Worm (Caenorhabditis elegans) whole organism, L4 larva: ENCODE results near the gene C17G10.1.
A peak's percentile ranks its signal among the peaks of the same experiment; 100 is the strongest.

ENCODE experiments used
- F44E2.7 ChIP-seq: fragments of 200-800 bp; sonication (Bioruptor generic); IDR thresholded peaks from 2 replicates; pipeline ENCODE4 v2.1.2; 2022; ENCODE audit warnings: missing genetic modification characterization, missing compliant biosample characterization
- T20F7.1 ChIP-seq: fragments of 200-800 bp; sonication (Bioruptor generic); optimal IDR thresholded peaks from 2 replicates; lab custom pipeline; 2018; ENCODE audit warnings: mild to moderate bottlenecking, missing genetic modification characterization, missing compliant biosample characterization
- Y48G9A.11 ChIP-seq: fragments of 200-800 bp; sonication (Bioruptor generic); IDR thresholded peaks from 2 replicates; pipeline ENCODE4 v1.3.6; 2022; ENCODE audit warnings: missing genetic modification reagents, missing genetic modification characterization, missing compliant biosample characterization
- ceh-82 ChIP-seq: sonication (generic microtip); optimal IDR thresholded peaks from 2 replicates; lab custom pipeline; 2017; ENCODE audit warnings: missing biosample characterization, missing genetic modification characterization
- ctbp-1 ChIP-seq: fragments of 200-800 bp; sonication (Bioruptor generic); IDR thresholded peaks from 2 replicates; pipeline ENCODE4 v1.3.6; 2022; ENCODE audit warnings: missing genetic modification reagents, missing genetic modification characterization, missing compliant biosample characterization
- daf-16 ChIP-seq, 3 experiments: sonication (generic microtip); optimal IDR thresholded peaks; 2 replicates each; lab custom pipeline; 2016 to 2017; ENCODE audit warnings: missing genetic modification characterization in 3 of 3, missing genetic modification reagents in 3 of 3, mild to moderate bottlenecking in 2 of 3, missing compliant biosample characterization in 2 of 3, missing biosample characterization in 1 of 3, moderate library complexity in 1 of 3
- dpl-1 ChIP-seq: fragments of 150-350 bp; optimal IDR thresholded peaks from 2 replicates; lab custom pipeline; 2014; ENCODE audit warnings: missing biosample characterization, missing genetic modification reagents, missing genetic modification characterization
- dve-1 ChIP-seq: sonication (generic microtip); optimal IDR thresholded peaks from 2 replicates; lab custom pipeline; 2017; ENCODE audit warnings: antibody characterized with exemption, mild to moderate bottlenecking, missing genetic modification characterization, missing compliant biosample characterization; ENCODE audit not compliant: insufficient read depth
- egl-43 ChIP-seq: fragments of 200-800 bp; sonication (Bioruptor generic); IDR thresholded peaks from 2 replicates; pipeline ENCODE4 v1.3.6; 2022; ENCODE audit warnings: missing genetic modification reagents, missing genetic modification characterization, missing compliant biosample characterization
- hif-1 ChIP-seq, 2 experiments: sonication (generic microtip); optimal IDR thresholded peaks; 2 replicates each; lab custom pipeline; 2016 to 2017; ENCODE audit warnings: missing compliant biosample characterization in 2 of 2, missing genetic modification characterization in 2 of 2, missing genetic modification reagents in 2 of 2, missing genotype in 2 of 2, mild to moderate bottlenecking in 1 of 2
- hlh-30 ChIP-seq: sonication (generic microtip); optimal IDR thresholded peaks from 2 replicates; lab custom pipeline; 2017; ENCODE audit warnings: antibody characterized with exemption, mild to moderate bottlenecking, missing genetic modification characterization, missing compliant biosample characterization; ENCODE audit not compliant: insufficient read depth
- lim-7 ChIP-seq: fragments of 200-800 bp; sonication (Bioruptor generic); IDR thresholded peaks from 2 replicates; pipeline ENCODE4 v1.3.6; 2022; ENCODE audit warnings: missing genetic modification characterization, missing compliant biosample characterization
- lin-13 ChIP-seq: fragments of 150-350 bp; optimal IDR thresholded peaks from 2 replicates; lab custom pipeline; 2014; ENCODE audit warnings: missing biosample characterization, missing genetic modification reagents, missing genetic modification characterization
- lin-15B ChIP-seq: fragments of 150-350 bp; sonication (generic microtip); optimal IDR thresholded peaks from 3 replicates; lab custom pipeline; 2014; ENCODE audit warnings: missing biosample characterization, missing genetic modification characterization
- lin-38 ChIP-seq: fragments of 200-800 bp; sonication (Bioruptor generic); IDR thresholded peaks from 2 replicates; pipeline ENCODE4 v1.3.6; 2022; ENCODE audit warnings: missing genetic modification reagents, missing genetic modification characterization, missing compliant biosample characterization
- lsy-2 ChIP-seq, 2 experiments: fragments of 150-350 bp in 1 of 2; sonication (generic microtip) in 1 of 2; optimal IDR thresholded peaks; 2 replicates each; lab custom pipeline; 2014 to 2017; ENCODE audit warnings: missing biosample characterization in 2 of 2, missing genetic modification characterization in 2 of 2
- madf-5 ChIP-seq, 2 experiments: fragments of 200-800 bp; sonication (Bioruptor generic); IDR thresholded peaks; 2 replicates each; pipeline ENCODE4 v1.3.6; 2022; ENCODE audit warnings: missing compliant biosample characterization in 2 of 2, missing genetic modification characterization in 2 of 2
- madf-9 ChIP-seq: fragments of 200-800 bp; sonication (Bioruptor generic); conservative IDR thresholded peaks from 2 replicates; pipeline ENCODE4 v1.3.6; 2022; ENCODE audit warnings: missing genetic modification reagents, missing genetic modification characterization, missing compliant biosample characterization
- mdl-1 ChIP-seq, 2 experiments: fragments of 150-350 bp in 1 of 2; sonication (generic microtip) in 1 of 2; optimal IDR thresholded peaks; 2 replicates each; lab custom pipeline; 2014 to 2017; ENCODE audit warnings: missing biosample characterization in 2 of 2, missing genetic modification characterization in 2 of 2
- mep-1 ChIP-seq: fragments of 150-350 bp; sonication (generic microtip); optimal IDR thresholded peaks from 3 replicates; lab custom pipeline; 2014; ENCODE audit warnings: missing biosample characterization, missing genetic modification characterization
- mes-2 ChIP-seq: sonication (generic microtip); optimal IDR thresholded peaks from 2 replicates; lab custom pipeline; 2016; ENCODE audit warnings: missing genotype, mild to moderate bottlenecking, missing genetic modification characterization, missing compliant biosample characterization; ENCODE audit not compliant: poor library complexity, severe bottlenecking
- nhr-11 ChIP-seq: fragments of 150-350 bp; optimal IDR thresholded peaks from 2 replicates; lab custom pipeline; 2014; ENCODE audit warnings: missing biosample characterization, missing genetic modification characterization
- nhr-25 ChIP-seq: sonication (generic microtip); optimal IDR thresholded peaks from 2 replicates; lab custom pipeline; 2017; ENCODE audit warnings: missing genetic modification characterization, mild to moderate bottlenecking, missing compliant biosample characterization, antibody characterized with exemption, moderate library complexity, borderline replicate concordance; ENCODE audit not compliant: insufficient read depth
- nhr-28 ChIP-seq: fragments of 150-350 bp; optimal IDR thresholded peaks from 2 replicates; lab custom pipeline; 2014; ENCODE audit warnings: missing biosample characterization, missing genetic modification characterization
- nhr-48 ChIP-seq: sonication (generic microtip); optimal IDR thresholded peaks from 2 replicates; lab custom pipeline; 2016; ENCODE audit warnings: mild to moderate bottlenecking, missing genetic modification characterization, missing compliant biosample characterization
- nhr-6 ChIP-seq: fragments of 150-350 bp; optimal IDR thresholded peaks from 2 replicates; lab custom pipeline; 2014; ENCODE audit warnings: missing biosample characterization, missing genetic modification characterization
- nhr-76 ChIP-seq: fragments of 150-350 bp; optimal IDR thresholded peaks from 2 replicates; lab custom pipeline; 2014; ENCODE audit warnings: missing biosample characterization, missing genetic modification characterization
- nhr-77 ChIP-seq: fragments of 150-350 bp; optimal IDR thresholded peaks from 2 replicates; lab custom pipeline; 2014; ENCODE audit warnings: missing biosample characterization, missing genetic modification characterization
- rbr-2 ChIP-seq: sonication (generic microtip); optimal IDR thresholded peaks from 2 replicates; lab custom pipeline; 2016; ENCODE audit warnings: missing genotype, missing genetic modification characterization, missing compliant biosample characterization
- sdz-12 ChIP-seq: fragments of 200-800 bp; sonication (Bioruptor generic); optimal IDR thresholded peaks from 2 replicates; lab custom pipeline; 2018; ENCODE audit warnings: mild to moderate bottlenecking, missing genetic modification characterization, missing compliant biosample characterization
- snpc-1.2 ChIP-seq: fragments of 200-800 bp; sonication (Bioruptor generic); IDR thresholded peaks from 2 replicates; pipeline ENCODE4 v1.3.6; 2022; ENCODE audit warnings: missing genetic modification reagents, missing genetic modification characterization, missing compliant biosample characterization
- tag-97 ChIP-seq: fragments of 200-800 bp; sonication (Bioruptor generic); IDR thresholded peaks from 2 replicates; pipeline ENCODE4 v1.3.6; 2022; ENCODE audit warnings: missing genetic modification characterization, missing compliant biosample characterization
- unc-130 ChIP-seq: sonication (generic microtip); optimal IDR thresholded peaks from 2 replicates; lab custom pipeline; 2016; ENCODE audit warnings: missing genetic modification reagents, missing genetic modification characterization, missing compliant biosample characterization
- unc-62 ChIP-seq, 3 experiments: fragments of 150-350 bp in 1 of 3; sonication (generic microtip); optimal IDR thresholded peaks in 2 of 3; peaks in 1 of 3; 1 replicate in 1 of 3; 2 replicates in 2 of 3; lab custom pipeline; 2014 to 2017; ENCODE audit warnings: missing biosample characterization in 3 of 3, missing genetic modification characterization in 3 of 3, missing genetic modification reagents in 3 of 3, missing genotype in 1 of 3
- vab-7 ChIP-seq: fragments of 200-800 bp; sonication (Bioruptor generic); IDR thresholded peaks from 2 replicates; pipeline ENCODE4 v1.3.6; 2022; ENCODE audit warnings: missing genetic modification reagents, missing genetic modification characterization, missing compliant biosample characterization
- zfp-3 ChIP-seq: fragments of 200-800 bp; sonication (Bioruptor generic); conservative IDR thresholded peaks from 2 replicates; pipeline ENCODE4 v1.3.6; 2022; ENCODE audit warnings: missing genetic modification reagents, missing genetic modification characterization, missing compliant biosample characterization
- zip-2 ChIP-seq: fragments of 150-350 bp; optimal IDR thresholded peaks from 2 replicates; lab custom pipeline; 2014; ENCODE audit warnings: missing biosample characterization, missing genetic modification characterization

The C17G10.1 gene

DNA sequence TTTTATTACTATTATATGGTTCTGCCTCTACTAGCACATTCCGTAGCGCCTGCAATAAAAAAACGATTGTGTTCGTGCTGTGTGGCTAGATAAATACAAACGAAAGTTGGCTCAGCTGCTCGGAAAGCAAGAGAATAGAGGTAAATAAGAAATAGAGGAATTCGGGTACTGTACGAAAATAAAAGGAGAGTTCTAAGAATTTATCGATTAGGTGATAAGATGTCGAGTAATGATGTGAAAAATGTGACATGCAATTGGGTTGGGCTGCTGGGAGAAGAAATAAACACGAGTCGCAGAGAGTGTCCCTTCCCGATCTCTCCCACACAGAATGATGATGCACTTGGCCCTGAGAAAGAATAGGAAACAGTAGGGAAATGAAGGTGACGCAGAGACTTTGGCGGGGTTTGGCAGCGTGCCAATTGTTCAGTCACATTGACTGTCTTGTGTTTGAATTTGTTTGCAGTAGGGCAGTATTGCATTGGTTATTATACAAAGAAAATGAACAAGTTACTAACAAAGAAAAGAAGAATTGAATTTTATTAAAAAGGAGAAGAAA, 2.9 kb upstream of the C17G10.1 start, which contains the start of gene cdc-14 (continued):
- TF ChIP-seq T20F7.1 (peak; percentile 41), nhr-11 (peak; percentile 86), nhr-25 (tag; lab: Kevin White, UChicago) (peak; percentile 61), ctbp-1 (GFP tag; lab: Robert Waterston, UW) (0 out of 2 replicates have a peak, but pooled peaks have one; percentile 18), madf-9 (GFP tag; lab: Robert Waterston, UW) (no peak), vab-7 (GFP tag; lab: Robert Waterston, UW) (no peak), madf-5 (GFP tag; IDR thresholded peaks at IDR 0.05; lab: Robert Waterston, UW) (no peak), F44E2.7 (GFP tag; lab: Robert Waterston, UW) (no peak), snpc-1.2 (GFP tag; lab: Robert Waterston, UW) (no peak), lim-7 (GFP tag; lab: Robert Waterston, UW) (no peak), nhr-76 (no peak), sdz-12 (GFP tag; lab: Kevin White, UChicago) (no peak), tag-97 (GFP tag; lab: Robert Waterston, UW) (no peak), lin-13 (no peak), zfp-3 (GFP tag; lab: Robert Waterston, UW) (no peak)

DNA sequence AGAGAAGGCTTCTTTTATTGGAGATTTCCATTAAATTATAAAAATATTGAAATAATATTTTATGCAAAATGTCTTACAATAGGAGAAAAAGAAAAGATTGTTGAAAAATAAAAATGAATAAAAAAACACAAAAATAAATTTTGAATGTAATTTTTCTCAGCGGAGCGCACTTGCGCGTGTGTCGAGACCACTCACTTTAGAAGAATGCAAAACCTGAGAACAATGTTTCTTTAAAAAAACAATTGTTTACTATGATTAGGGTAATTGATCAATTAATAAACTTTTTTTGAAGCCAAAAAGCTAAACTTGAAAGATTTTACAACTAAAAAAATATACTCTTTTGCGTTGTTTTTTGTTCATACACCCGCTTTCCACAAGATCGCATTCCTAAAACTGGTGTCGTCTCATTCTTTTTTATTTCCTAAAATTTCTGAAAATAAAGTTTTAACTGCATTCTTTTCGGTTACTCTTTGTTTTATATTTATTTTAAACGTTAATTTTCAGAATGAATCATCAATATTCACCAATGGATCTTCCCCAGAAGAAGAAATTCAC, 2.1 kb upstream of the C17G10.1 start, which contains the start of gene ttc-4:
ttc-4 (plus strand) TSS at position 505 of the 555 bp plus-strand sequence.
- TF ChIP-seq nhr-6 (tag; lab: Kevin White, UChicago) (no peak), ceh-82 (tag; lab: Kevin White, UChicago) (no peak), unc-130 (peak; percentile 64), lin-13 (peak; percentile 31), egl-43 (GFP tag; lab: Robert Waterston, UW) (no peak), unc-62 (GFP tag; optimal IDR thresholded peaks at IDR 0.05 in 1 of 2; lab: Kevin White, UChicago) (peak in 1 of 2 experiments; percentile 21), unc-62 (tag; optimal IDR thresholded peaks at IDR 0.05; lab: Kevin White, UChicago) (no peak), hif-1 (tag; optimal IDR thresholded peaks at IDR 0.05; lab: Kevin White, UChicago) (peak in 1 of 2 experiments; percentile 82), zip-2 (tag; lab: Kevin White, UChicago) (no peak), lin-38 (peak; percentile 91), mes-2 (tag; lab: Kevin White, UChicago) (peak; percentile 77), nhr-11 (no peak), nhr-28 (tag; lab: Kevin White, UChicago) (peak; percentile 39), mdl-1 (tag; optimal IDR thresholded peaks at IDR 0.05; lab: Kevin White, UChicago) (peak in 1 of 2 experiments; percentile 0), mep-1 (tag; lab: Kevin White, UChicago) (peak; percentile 25), hlh-30 (tag; lab: Kevin White, UChicago) (peak; percentile 43), T20F7.1 (peak; percentile 25), lin-15B (tag; lab: Kevin White, UChicago) (no peak), lsy-2 (tag; optimal IDR thresholded peaks at IDR 0.05; lab: Kevin White, UChicago) (peak in 1 of 2 experiments; percentile 64), dve-1 (tag; lab: Kevin White, UChicago) (peak; percentile 54), daf-16 (GFP tag; optimal IDR thresholded peaks at IDR 0.05; lab: Kevin White, UChicago) (no peak), daf-16 (tag; optimal IDR thresholded peaks at IDR 0.05; lab: Kevin White, UChicago) (no peak), dpl-1 (GFP tag; lab: Kevin White, UChicago) (peak; percentile 39), Y48G9A.11 (no peak), nhr-77 (peak; percentile 62), nhr-48 (no peak), rbr-2 (tag; lab: Kevin White, UChicago) (peak; percentile 18)
